Worm (Caenorhabditis elegans): ENCODE data around the gene F43C9.2.

F43C9.2 gene

ce11 chrX:4794062-4794461 lies 10.6 kb downstream of the F43C9.2 start (continued):
- TF ChIP-seq lsy-2 (tag; optimal IDR thresholded peaks at IDR 0.05) (peak in 1 of 2 experiments; percentile 19), unc-98 (GFP tag; IDR thresholded peaks at IDR 0.05) (no peak)

- TF ChIP-seq F16B12.6 (tag; optimal IDR thresholded peaks at IDR 0.05), result no peak
- no peak for TF ChIP-seq irx-1 (tag; optimal IDR thresholded peaks at IDR 0.05)
- TF ChIP-seq mdl-1 (tag; optimal IDR thresholded peaks at IDR 0.05), result peak in 1 of 2 experiments; percentile 30
- TF ChIP-seq nhr-20 (tag; optimal IDR thresholded peaks at IDR 0.05), result peak; percentile 33
- no peak for TF ChIP-seq lin-13 (GFP tag; optimal IDR thresholded peaks at IDR 0.05)
- no peak for TF ChIP-seq fos-1 (tag; optimal IDR thresholded peaks at IDR 0.05)
- no peak for TF ChIP-seq efl-3 (GFP tag; optimal IDR thresholded peaks at IDR 0.05)
- no peak for TF ChIP-seq ceh-82 (tag; optimal IDR thresholded peaks at IDR 0.05)
- TF ChIP-seq grh-1 (GFP tag; IDR thresholded peaks at IDR 0.05), result no peak
- peak; percentile 47 for TF ChIP-seq tlp-1 (tag; optimal IDR thresholded peaks at IDR 0.05)
- no peak for TF ChIP-seq nhr-47 (tag; optimal IDR thresholded peaks at IDR 0.05)
- no peak for TF ChIP-seq pax-3 (tag; optimal IDR thresholded peaks at IDR 0.05)
- TF ChIP-seq ceh-8 (GFP tag; optimal IDR thresholded peaks at IDR 0.05), result no peak
- no peak for TF ChIP-seq xbp-1 (tag; optimal IDR thresholded peaks at IDR 0.05)
- no peak for TF ChIP-seq sup-37 (GFP tag; optimal IDR thresholded peaks at IDR 0.05)
- TF ChIP-seq efl-1 (optimal IDR thresholded peaks at IDR 0.05), result no peak
- TF ChIP-seq efl-1 (GFP tag; optimal IDR thresholded peaks at IDR 0.05 in 1 of 2), result peak in 1 of 2 experiments; percentile 69
- TF ChIP-seq lin-35 (GFP tag; optimal IDR thresholded peaks at IDR 0.05), result peak in 1 of 2 experiments; percentile 63
- TF ChIP-seq ceh-90 (tag; optimal IDR thresholded peaks at IDR 0.05), result no peak
- no peak for TF ChIP-seq mab-9 (GFP tag; IDR thresholded peaks at IDR 0.05)
- TF ChIP-seq nhr-71 (tag; optimal IDR thresholded peaks at IDR 0.05), result peak; percentile 48
- peak; percentile 96 for TF ChIP-seq blmp-1 (tag; optimal IDR thresholded peaks at IDR 0.05)
- peak; percentile 41 for TF ChIP-seq nhr-90 (tag; optimal IDR thresholded peaks at IDR 0.05; ENCODE audit: poor library complexity)
- TF ChIP-seq ztf-11 (tag; optimal IDR thresholded peaks at IDR 0.05), result no peak
- no peak for TF ChIP-seq ets-5 (GFP tag; IDR thresholded peaks at IDR 0.05)
- TF ChIP-seq nhr-84 (tag; optimal IDR thresholded peaks at IDR 0.05), result no peak
- peak; percentile 51 for TF ChIP-seq lin-14 (GFP tag; optimal IDR thresholded peaks at IDR 0.05)
- TF ChIP-seq sox-4 (tag; optimal IDR thresholded peaks at IDR 0.05), result no peak
- TF ChIP-seq hlh-4 (tag; optimal IDR thresholded peaks at IDR 0.05), result no peak
- TF ChIP-seq fkh-10 (GFP tag; optimal IDR thresholded peaks at IDR 0.05), result no peak
- no peak for TF ChIP-seq snu-23 (GFP tag; optimal IDR thresholded peaks at IDR 0.05)
- no peak for TF ChIP-seq vab-15 (tag; optimal IDR thresholded peaks at IDR 0.05)
- no peak for TF ChIP-seq egl-27 (tag; optimal IDR thresholded peaks at IDR 0.05)
- peak in 1 of 6 experiments; percentile 36 for TF ChIP-seq elt-3 (tag; optimal IDR thresholded peaks at IDR 0.05)
- no peak for TF ChIP-seq aly-2 (tag; optimal IDR thresholded peaks at IDR 0.05)
- no peak for TF ChIP-seq mef-2 (tag; optimal IDR thresholded peaks at IDR 0.05)
- no peak for TF ChIP-seq ces-1 (GFP tag; optimal IDR thresholded peaks at IDR 0.05)
- peak; percentile 69 for TF ChIP-seq jun-1 (tag; optimal IDR thresholded peaks at IDR 0.05)
- TF ChIP-seq C04F5.9 (tag; optimal IDR thresholded peaks at IDR 0.05), result no peak
- no peak for TF ChIP-seq sptf-1 (tag; optimal IDR thresholded peaks at IDR 0.05)
- no peak for TF ChIP-seq pag-3 (tag; optimal IDR thresholded peaks at IDR 0.05; ENCODE audit: borderline replicate concordance, insufficient read depth)
- TF ChIP-seq swsn-7 (tag; optimal IDR thresholded peaks at IDR 0.05), result no peak
- peak; percentile 18 for TF ChIP-seq nhr-85 (tag)
- TF ChIP-seq C16A3.4 (tag; optimal IDR thresholded peaks at IDR 0.05), result no peak
- no peak; the same call in 1 of the 2 replicates for TF ChIP-seq nhr-19 (GFP tag; conservative IDR thresholded peaks at IDR 0.05)
- no peak for TF ChIP-seq ztf-4 (tag; optimal IDR thresholded peaks at IDR 0.05)
- no peak for TF ChIP-seq lsy-2 (tag; optimal IDR thresholded peaks at IDR 0.05)
- peak; percentile 12 for TF ChIP-seq pqm-1 (tag; optimal IDR thresholded peaks at IDR 0.05)
- TF ChIP-seq aha-1 (tag; optimal IDR thresholded peaks at IDR 0.05), result no peak
- TF ChIP-seq fkh-4 (tag; optimal IDR thresholded peaks at IDR 0.05; ENCODE audit: borderline replicate concordance), result no peak
- TF ChIP-seq elt-2 (tag; optimal IDR thresholded peaks at IDR 0.05), result peak; percentile 98
Measured at ce11 chrX:4795329-4795728, 11.9 kb downstream of the F43C9.2 start.

Data from whole organism, L1 larva.